Worm (Caenorhabditis elegans): ENCODE measurements around the gene F32A11.1.

F32A11.1 gene

DNA sequence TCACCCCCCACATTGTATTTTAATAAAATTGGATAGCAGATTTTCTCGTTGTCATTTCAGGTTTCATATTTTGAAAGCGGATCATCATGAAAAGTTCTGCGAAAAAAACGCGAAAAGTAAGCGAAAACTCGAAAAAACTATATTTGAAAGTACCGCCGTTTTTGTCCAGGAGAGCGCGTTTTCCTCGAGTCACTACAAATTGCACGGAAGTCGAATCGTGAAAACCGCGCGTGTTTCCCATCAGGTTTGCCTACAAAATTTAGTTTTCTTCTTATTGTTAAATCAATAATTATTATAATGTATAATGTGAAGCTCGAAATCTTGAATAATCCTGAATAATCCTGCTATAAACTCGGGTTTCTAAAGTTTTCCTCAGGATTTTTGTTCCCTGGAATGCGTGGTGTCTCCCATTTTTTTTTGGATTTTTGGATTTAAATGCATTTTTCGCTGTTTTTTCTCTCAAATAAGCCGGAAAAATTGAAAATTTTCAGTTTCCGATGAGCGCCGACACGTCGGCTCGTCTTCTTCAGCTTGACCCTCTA lies 42.6 kb downstream of the F32A11.1 start, which contains the start of gene btf-1 (continued):
- TF ChIP-seq zip-2 (tag; optimal IDR thresholded peaks at IDR 0.05) (peak; percentile 70), fkh-10 (GFP tag; optimal IDR thresholded peaks at IDR 0.05) (peak; percentile 61), lin-1 (GFP tag; IDR thresholded peaks at IDR 0.05) (no peak), daf-8 (GFP tag; IDR thresholded peaks at IDR 0.05) (no peak), nhr-11 (tag; optimal IDR thresholded peaks at IDR 0.05) (peak; percentile 52), lim-7 (GFP tag; IDR thresholded peaks at IDR 0.05) (no peak), ztf-11 (tag; optimal IDR thresholded peaks at IDR 0.05) (no peak), madf-9 (GFP tag; conservative IDR thresholded peaks at IDR 0.05) (0 out of 2 replicates have a peak, but pooled peaks have one; percentile 4), set-16 (GFP tag; IDR thresholded peaks at IDR 0.05) (no peak), T26A8.4 (GFP tag; IDR thresholded peaks at IDR 0.05) (peak; percentile 69), Y75B8A.6 (GFP tag; IDR thresholded peaks at IDR 0.05) (no peak), T20F7.1 (GFP tag; optimal IDR thresholded peaks at IDR 0.05) (no peak), nhr-28 (tag; optimal IDR thresholded peaks at IDR 0.05) (peak; percentile 30), lin-29 (GFP tag; IDR thresholded peaks at IDR 0.05) (no peak), ceh-44 (GFP tag; IDR thresholded peaks at IDR 0.05) (no peak), unc-62 (GFP tag; optimal IDR thresholded peaks at IDR 0.05 in 1 of 2) (peak in 1 of 2 experiments; percentile 69), unc-62 (tag; optimal IDR thresholded peaks at IDR 0.05) (no peak), Y48G9A.11 (GFP tag; IDR thresholded peaks at IDR 0.05) (peak; percentile 27; the same call in 1 of the 2 replicates), R02D3.7 (tag; optimal IDR thresholded peaks at IDR 0.05) (no peak), ZK337.2 (GFP tag; IDR thresholded peaks at IDR 0.05) (no peak), zfp-3 (GFP tag; conservative IDR thresholded peaks at IDR 0.05) (peak; percentile 72), nhr-237 (tag; optimal IDR thresholded peaks at IDR 0.05) (no peak), dmd-8 (GFP tag; IDR thresholded peaks at IDR 0.05) (no peak), rbr-2 (tag; optimal IDR thresholded peaks at IDR 0.05) (peak; percentile 76), tra-1 (GFP tag; IDR thresholded peaks at IDR 0.05) (0 out of 2 replicates have a peak, but pooled peaks have one; percentile 37), pha-4 (GFP tag; IDR thresholded peaks at IDR 0.05) (peak; percentile 50; the same call in 1 of the 2 replicates), pha-4 (tag; optimal IDR thresholded peaks at IDR 0.05) (no peak), nhr-76 (tag; optimal IDR thresholded peaks at IDR 0.05) (no peak), mdt-29 (GFP tag; IDR thresholded peaks at IDR 0.05) (no peak), dpl-1 (GFP tag; optimal IDR thresholded peaks at IDR 0.05) (peak; percentile 94), nhr-10 (tag; optimal IDR thresholded peaks at IDR 0.05) (no peak), ceh-20 (GFP tag; IDR thresholded peaks at IDR 0.05) (peak; percentile 61), ctbp-1 (GFP tag; IDR thresholded peaks at IDR 0.05) (no peak), F10B5.3 (tag; optimal IDR thresholded peaks at IDR 0.05) (peak; percentile 80), ZK546.5 (tag; optimal IDR thresholded peaks at IDR 0.05) (no peak), ama-1 (optimal IDR thresholded peaks at IDR 0.05) (peak; percentile 96), mes-2 (tag; optimal IDR thresholded peaks at IDR 0.05; ENCODE audit: poor library complexity, severe bottlenecking) (peak; percentile 84), zip-11 (GFP tag; IDR thresholded peaks at IDR 0.05) (no peak), dmd-9 (GFP tag; IDR thresholded peaks at IDR 0.05) (peak; percentile 50; the same call in 1 of the 2 replicates), nhr-6 (tag; optimal IDR thresholded peaks at IDR 0.05) (peak; percentile 16), lin-13 (GFP tag; optimal IDR thresholded peaks at IDR 0.05) (peak; percentile 43), lin-38 (GFP tag; IDR thresholded peaks at IDR 0.05) (peak; percentile 94), sdz-12 (GFP tag; optimal IDR thresholded peaks at IDR 0.05) (peak; percentile 59), D1046.2 (GFP tag; IDR thresholded peaks at IDR 0.05) (no peak), dmd-6 (GFP tag; IDR thresholded peaks at IDR 0.05) (peak; percentile 38), dve-1 (tag; optimal IDR thresholded peaks at IDR 0.05; ENCODE audit: insufficient read depth) (peak; percentile 92), snpc-4 (tag; optimal IDR thresholded peaks at IDR 0.05) (peak; percentile 16), nhr-102 (tag; optimal IDR thresholded peaks at IDR 0.05) (peak; percentile 61)

Measured in whole organism, L4 larva.